Worm (Caenorhabditis elegans) whole organism, L1 larva: Measurements from ENCODE around the gene msrp-6.
"Not testable (repeated sequence)": the region's sequence is repeated elsewhere in the genome, so short reads cannot be mapped to it uniquely, and the experiment has no call there.

Experiments used
- dpl-1 ChIP-seq, 3 experiments: fragments of 150-350 bp in 2 of 3; sonication (generic microtip) in 1 of 3; optimal IDR thresholded peaks; 2 replicates each; lab custom pipeline; 2014 to 2017; ENCODE audit warnings: missing biosample characterization in 3 of 3, missing genetic modification characterization in 3 of 3, missing genetic modification reagents in 3 of 3
- fos-1 ChIP-seq: fragments of 150-350 bp; optimal IDR thresholded peaks from 2 replicates; lab custom pipeline; 2014; ENCODE audit warnings: missing biosample characterization, missing genetic modification characterization
- isw-1 ChIP-seq: fragments of 200-800 bp; sonication (Bioruptor generic); IDR thresholded peaks from 2 replicates; pipeline ENCODE4 v1.3.6; 2022; ENCODE audit warnings: missing genetic modification characterization, missing compliant biosample characterization
- snpc-4 ChIP-seq: fragments of 150-350 bp; optimal IDR thresholded peaks from 2 replicates; lab custom pipeline; 2014; ENCODE audit warnings: missing biosample characterization, missing genetic modification characterization
- ztf-4 ChIP-seq: fragments of 150-350 bp; optimal IDR thresholded peaks from 2 replicates; lab custom pipeline; 2014; ENCODE audit warnings: missing biosample characterization, missing genetic modification characterization

- TF ChIP-seq dpl-1 (GFP tag; optimal IDR thresholded peaks at IDR 0.05; lab: Kevin White, UChicago); ztf-4 (tag; lab: Kevin White, UChicago); fos-1; snpc-4 (tag; lab: Kevin White, UChicago); isw-1 (GFP tag; lab: Robert Waterston, UW): not testable (repeated sequence)
Observed at ce11 chrII:2646756-2647155, 27.5 kb downstream of the msrp-6 start, which contains the start of gene F22E5.12.
